Worm (Caenorhabditis elegans) whole organism, L4 larva: Measurements from ENCODE around the gene ZK899.5.

Experiments used
- T20F7.1 ChIP-seq: fragments of 200-800 bp; sonication (Bioruptor generic); optimal IDR thresholded peaks from 2 replicates; lab custom pipeline; 2018; ENCODE audit warnings: mild to moderate bottlenecking, missing genetic modification characterization, missing compliant biosample characterization
- aly-2 ChIP-seq: sonication (generic microtip); optimal IDR thresholded peaks from 2 replicates; lab custom pipeline; 2018; ENCODE audit warnings: missing biosample characterization, missing genetic modification characterization
- ama-1 ChIP-seq: fragments of 150-350 bp; optimal IDR thresholded peaks from 2 replicates; lab custom pipeline; 2014; ENCODE audit warnings: inconsistent platforms, mixed read lengths
- ces-1 ChIP-seq: fragments of 150-350 bp; sonication (generic microtip); optimal IDR thresholded peaks from 4 replicates; lab custom pipeline; 2014; ENCODE audit warnings: missing biosample characterization, missing genetic modification reagents, missing genetic modification characterization
- mdt-29 ChIP-seq: fragments of 200-800 bp; sonication (Bioruptor generic); IDR thresholded peaks from 2 replicates; pipeline ENCODE4 v1.3.6; 2022; ENCODE audit warnings: missing genetic modification reagents, missing genetic modification characterization, missing compliant biosample characterization
- nhr-237 ChIP-seq: sonication (generic microtip); optimal IDR thresholded peaks from 2 replicates; lab custom pipeline; 2017; ENCODE audit warnings: missing biosample characterization, missing genetic modification characterization
- pha-4 ChIP-seq, 2 experiments: fragments of 150-350 bp in 1 of 2; fragments of 200-800 bp in 1 of 2; sonication (Bioruptor generic) in 1 of 2; IDR thresholded peaks in 1 of 2; optimal IDR thresholded peaks in 1 of 2; 2 replicates each; pipeline versions ENCODE4 v1.3.6 to Lab custom; 2014 to 2022; ENCODE audit warnings: missing genetic modification characterization in 2 of 2, missing genetic modification reagents in 2 of 2, missing biosample characterization in 1 of 2, missing compliant biosample characterization in 1 of 2
- skn-1 ChIP-seq: fragments of 150-350 bp; optimal IDR thresholded peaks from 2 replicates; lab custom pipeline; 2014; ENCODE audit warnings: missing biosample characterization, missing genetic modification characterization
- snpc-4 ChIP-seq: fragments of 150-350 bp; optimal IDR thresholded peaks from 2 replicates; lab custom pipeline; 2014; ENCODE audit warnings: missing biosample characterization, missing genetic modification characterization
- ztf-7 ChIP-seq: fragments of 150-350 bp; optimal IDR thresholded peaks from 2 replicates; lab custom pipeline; 2014; ENCODE audit warnings: missing biosample characterization, missing genetic modification characterization

ce11 chrX:9486160-9486559, 25.4 kb upstream of the ZK899.5 start:
- no peak for TF ChIP-seq snpc-4 (tag; lab: Kevin White, UChicago)
- TF ChIP-seq T20F7.1: no peak
- no peak for TF ChIP-seq pha-4 (GFP tag; IDR thresholded peaks at IDR 0.05; lab: Robert Waterston, UW)
- TF ChIP-seq pha-4 (tag; optimal IDR thresholded peaks at IDR 0.05; lab: Kevin White, UChicago): no peak
- no peak for TF ChIP-seq skn-1 (tag; lab: Kevin White, UChicago)
- no peak for TF ChIP-seq ces-1
- TF ChIP-seq aly-2 (tag; lab: Kevin White, UChicago): no peak
- no peak for TF ChIP-seq mdt-29 (GFP tag; lab: Robert Waterston, UW)
- no peak for TF ChIP-seq nhr-237 (tag; lab: Kevin White, UChicago)
- TF ChIP-seq ztf-7 (tag; lab: Kevin White, UChicago): no peak
- no peak for TF ChIP-seq ama-1 (lab: Kevin White, UChicago)
